Fruit fly (Drosophila melanogaster): ENCODE results near the gene Rab11.
A peak's percentile ranks its signal among the peaks of the same experiment; 100 is the strongest.

The Rab11 gene

dm6 chr3R:21138220-21138754 is 27.1 kb downstream of the Rab11 start, which contains the start of gene meigo (continued):
- TF ChIP-seq Max (GFP tag; optimal IDR thresholded peaks at IDR 0.05): peak; percentile 70
- peak; percentile 72 for TF ChIP-seq CG3847 (GFP tag; IDR thresholded peaks at IDR 0.05)
- TF ChIP-seq CG2116 (GFP tag; optimal IDR thresholded peaks at IDR 0.05): peak; percentile 85
- TF ChIP-seq YL-1 (GFP tag; optimal IDR thresholded peaks at IDR 0.05): peak; percentile 90
- peak; percentile 91 for TF ChIP-seq CG9797 (GFP tag; optimal IDR thresholded peaks at IDR 0.05)
- TF ChIP-seq Med (GFP tag): peak; percentile 91
- peak; percentile 3 for TF ChIP-seq slp2 (GFP tag; optimal IDR thresholded peaks at IDR 0.05)
- TF ChIP-seq D (optimal IDR thresholded peaks at IDR 0.05): no peak
- TF ChIP-seq D (GFP tag; optimal IDR thresholded peaks at IDR 0.05): no peak
- TF ChIP-seq CG14050 (GFP tag; IDR thresholded peaks at IDR 0.05): peak; percentile 43; the same call in 1 of the 3 replicates
- TF ChIP-seq Ravus (GFP tag; IDR thresholded peaks at IDR 0.05): no peak
- no peak; the same call in 1 of the 2 replicates for TF ChIP-seq CG17328 (GFP tag; IDR thresholded peaks at IDR 0.05)
- TF ChIP-seq ci (GFP tag; IDR thresholded peaks at IDR 0.05): peak; percentile 41; the same call in 1 of the 3 replicates
- peak; percentile 35 for TF ChIP-seq Bteb2 (GFP tag; optimal IDR thresholded peaks at IDR 0.05)
- TF ChIP-seq NC2β (GFP tag; optimal IDR thresholded peaks at IDR 0.05): peak; percentile 36
- peak; percentile 82 for TF ChIP-seq trem (tag; optimal IDR thresholded peaks at IDR 0.05)
- peak; percentile 39; the same call in 1 of the 2 replicates for TF ChIP-seq CG10366 (GFP tag; IDR thresholded peaks at IDR 0.05)
- no peak for TF ChIP-seq pfk (GFP tag; optimal IDR thresholded peaks at IDR 0.05)
- no peak for TF ChIP-seq H2.0 (GFP tag; IDR thresholded peaks at IDR 0.05)
- TF ChIP-seq CG3407 (GFP tag; optimal IDR thresholded peaks at IDR 0.05): no peak
- no peak for TF ChIP-seq Eip74EF (GFP tag; optimal IDR thresholded peaks at IDR 0.05)
- no peak for TF ChIP-seq CG8478 (optimal IDR thresholded peaks at IDR 0.05)
- peak; percentile 31 for TF ChIP-seq CG1792 (GFP tag; optimal IDR thresholded peaks at IDR 0.05)
- TF ChIP-seq NFAT (GFP tag; IDR thresholded peaks at IDR 0.05): peak; percentile 70; the same call in 1 of the 2 replicates
- TF ChIP-seq schlank (tag; optimal IDR thresholded peaks at IDR 0.05): peak; percentile 17
- peak; percentile 50 for TF ChIP-seq tx (GFP tag; optimal IDR thresholded peaks at IDR 0.05)
- TF ChIP-seq Doc3 (GFP tag; IDR thresholded peaks at IDR 0.05; ENCODE audit: partially characterized antibody): no peak
- peak; percentile 82 for TF ChIP-seq CG15514 (GFP tag; optimal IDR thresholded peaks at IDR 0.05)
- no peak for TF ChIP-seq disco-r (GFP tag; optimal IDR thresholded peaks at IDR 0.05)
- TF ChIP-seq gem (tag; optimal IDR thresholded peaks at IDR 0.05): peak; percentile 82
- peak; percentile 54 for TF ChIP-seq CG16863 (GFP tag; optimal IDR thresholded peaks at IDR 0.05)
- TF ChIP-seq CG6689 (GFP tag; IDR thresholded peaks at IDR 0.05): peak; percentile 60; the same call in 1 of the 2 replicates
- TF ChIP-seq CG18262 (tag; optimal IDR thresholded peaks at IDR 0.05): peak; percentile 74
- TF ChIP-seq BtbVII (GFP tag; optimal IDR thresholded peaks at IDR 0.05): peak; percentile 34
- TF ChIP-seq CG18476 (GFP tag; optimal IDR thresholded peaks at IDR 0.05): peak; percentile 49
- TF ChIP-seq Hr39 (optimal IDR thresholded peaks at IDR 0.05): no peak
- peak; percentile 50 for TF ChIP-seq CG8388 (GFP tag; optimal IDR thresholded peaks at IDR 0.05)
- peak; percentile 69 for TF ChIP-seq CG15696 (tag; optimal IDR thresholded peaks at IDR 0.05)
- peak in 1 of 3 experiments; percentile 61 for TF ChIP-seq lola (GFP tag; optimal IDR thresholded peaks at IDR 0.05)
- peak; percentile 70 for TF ChIP-seq NfI (GFP tag; optimal IDR thresholded peaks at IDR 0.05)
- TF ChIP-seq Chrac-16 (GFP tag; optimal IDR thresholded peaks at IDR 0.05): peak; percentile 59
- TF ChIP-seq CG9876 (GFP tag; optimal IDR thresholded peaks at IDR 0.05): no peak
- no peak for TF ChIP-seq sc (optimal IDR thresholded peaks at IDR 0.05)
- TF ChIP-seq sc (GFP tag; optimal IDR thresholded peaks at IDR 0.05): no peak
- TF ChIP-seq CG16813 (GFP tag; IDR thresholded peaks at IDR 0.05; ENCODE audit: partially characterized antibody): no peak
- no peak for TF ChIP-seq usp (GFP tag; optimal IDR thresholded peaks at IDR 0.05)
- peak; percentile 74 for TF ChIP-seq Sin3A (optimal IDR thresholded peaks at IDR 0.05)
- TF ChIP-seq bowl (GFP tag; IDR thresholded peaks at IDR 0.05): no peak
- peak; percentile 51 for TF ChIP-seq gcm (GFP tag; optimal IDR thresholded peaks at IDR 0.05)
- TF ChIP-seq CG2202 (tag; optimal IDR thresholded peaks at IDR 0.05): peak; percentile 30
- TF ChIP-seq CG42726 (GFP tag; IDR thresholded peaks at IDR 0.05; ENCODE audit: partially characterized antibody): no peak

Measured in whole organism, embryonic.